Worm (Caenorhabditis elegans) whole organism, young adult: ENCODE results near the gene his-62.

ENCODE experiments used
- D2030.7 ChIP-seq: fragments of 200-800 bp; sonication (Bioruptor generic); IDR thresholded peaks from 2 replicates; pipeline ENCODE4 v1.3.6; 2022; ENCODE audit warnings: missing genetic modification reagents, missing genetic modification characterization, missing compliant biosample characterization
- F23B12.7 ChIP-seq: sonication (generic microtip); optimal IDR thresholded peaks from 2 replicates; lab custom pipeline; 2017; ENCODE audit warnings: missing genetic modification characterization, mild to moderate bottlenecking, missing compliant biosample characterization, antibody characterized with exemption, moderate library complexity; ENCODE audit not compliant: insufficient read depth
- F49E8.2 ChIP-seq: sonication (generic microtip); optimal IDR thresholded peaks from 3 replicates; lab custom pipeline; 2017; ENCODE audit warnings: missing genetic modification characterization, mild to moderate bottlenecking, missing compliant biosample characterization, antibody characterized with exemption, moderate library complexity; ENCODE audit not compliant: insufficient read depth
- T26A5.8 ChIP-seq: sonication (generic microtip); optimal IDR thresholded peaks from 2 replicates; lab custom pipeline; 2016; ENCODE audit warnings: missing genetic modification characterization, missing compliant biosample characterization
- Y79H2A.3 ChIP-seq: fragments of 200-800 bp; sonication (Bioruptor generic); conservative IDR thresholded peaks from 2 replicates; pipeline ENCODE4 v1.3.6; 2022; ENCODE audit warnings: missing genetic modification reagents, missing genetic modification characterization, missing compliant biosample characterization
- Y95B8A.8 ChIP-seq: fragments of 200-800 bp; sonication (Bioruptor generic); IDR thresholded peaks from 2 replicates; pipeline ENCODE4 v1.3.6; 2022; ENCODE audit warnings: missing genetic modification reagents, missing genetic modification characterization, missing compliant biosample characterization
- ama-1 ChIP-seq, 3 experiments: fragments of 150-350 bp in 1 of 3; sonication (generic microtip) in 2 of 3; optimal IDR thresholded peaks; 2 replicates each; lab custom pipeline; 2014 to 2018; ENCODE audit warnings: missing biosample characterization in 2 of 3, missing genetic modification characterization in 2 of 3, missing genetic modification reagents in 2 of 3
- aptf-2 ChIP-seq: fragments of 200-800 bp; sonication (Bioruptor generic); conservative IDR thresholded peaks from 2 replicates; pipeline ENCODE4 v1.3.6; 2022; ENCODE audit warnings: missing genetic modification reagents, missing genetic modification characterization, missing compliant biosample characterization
- atf-7 ChIP-seq: sonication (generic microtip); optimal IDR thresholded peaks from 2 replicates; lab custom pipeline; 2017; ENCODE audit warnings: mild to moderate bottlenecking, missing genetic modification characterization, missing compliant biosample characterization
- attf-5 ChIP-seq: fragments of 200-800 bp; sonication (Bioruptor generic); optimal IDR thresholded peaks from 2 replicates; lab custom pipeline; 2018; ENCODE audit warnings: mild to moderate bottlenecking, missing genetic modification characterization, missing compliant biosample characterization
- bed-1 ChIP-seq: fragments of 200-800 bp; sonication (Bioruptor generic); IDR thresholded peaks from 2 replicates; pipeline ENCODE4 v1.3.6; 2022; ENCODE audit warnings: missing genetic modification reagents, missing genetic modification characterization, missing compliant biosample characterization
- bed-2 ChIP-seq: fragments of 200-800 bp; sonication (Bioruptor generic); IDR thresholded peaks from 2 replicates; pipeline ENCODE4 v1.3.6; 2022; ENCODE audit warnings: missing genetic modification reagents, missing genetic modification characterization, missing compliant biosample characterization
- die-1 ChIP-seq: sonication (generic microtip); optimal IDR thresholded peaks from 2 replicates; lab custom pipeline; 2016; ENCODE audit warnings: missing genotype, mild to moderate bottlenecking, missing genetic modification characterization, missing compliant biosample characterization
- dox-1 ChIP-seq: fragments of 200-800 bp; sonication (Bioruptor generic); IDR thresholded peaks from 2 replicates; pipeline ENCODE4 v1.3.6; 2022; ENCODE audit warnings: missing genetic modification reagents, missing genetic modification characterization, missing compliant biosample characterization
- efl-1 ChIP-seq: fragments of 150-350 bp; optimal IDR thresholded peaks from 2 replicates; lab custom pipeline; 2014; ENCODE audit warnings: missing biosample characterization, missing genetic modification reagents, missing genetic modification characterization
- egl-44 ChIP-seq: fragments of 200-800 bp; sonication (Bioruptor generic); IDR thresholded peaks from 2 replicates; pipeline ENCODE4 v1.3.6; 2022; ENCODE audit warnings: missing genetic modification reagents, missing genetic modification characterization, missing compliant biosample characterization
- egrh-3 ChIP-seq: fragments of 200-800 bp; sonication (Bioruptor generic); IDR thresholded peaks from 2 replicates; pipeline ENCODE4 v1.3.6; 2022; ENCODE audit warnings: missing genetic modification reagents, missing genetic modification characterization, missing compliant biosample characterization
- gei-17 ChIP-seq: fragments of 200-800 bp; sonication (Bioruptor generic); optimal IDR thresholded peaks from 2 replicates; lab custom pipeline; 2018; ENCODE audit warnings: mild to moderate bottlenecking, missing genetic modification characterization, missing compliant biosample characterization
- let-526 ChIP-seq: fragments of 200-800 bp; sonication (Bioruptor generic); IDR thresholded peaks from 2 replicates; pipeline ENCODE4 v1.3.6; 2022; ENCODE audit warnings: missing genetic modification reagents, missing genetic modification characterization, missing compliant biosample characterization
- lin-35 ChIP-seq, 3 experiments: fragments of 150-350 bp in 2 of 3; sonication (generic microtip) in 1 of 3; optimal IDR thresholded peaks; 2 replicates each; lab custom pipeline; 2014 to 2018; ENCODE audit warnings: missing biosample characterization in 3 of 3, missing genetic modification characterization in 3 of 3, missing genetic modification reagents in 3 of 3
- lin-40 ChIP-seq: sonication (generic microtip); optimal IDR thresholded peaks from 2 replicates; lab custom pipeline; 2016; ENCODE audit warnings: missing genetic modification characterization, mild to moderate bottlenecking, missing compliant biosample characterization, missing genotype, missing genetic modification reagents
- lsy-27 ChIP-seq: sonication (generic microtip); optimal IDR thresholded peaks from 2 replicates; lab custom pipeline; 2017; ENCODE audit warnings: missing genetic modification characterization, mild to moderate bottlenecking, missing compliant biosample characterization, antibody characterized with exemption, missing genotype, borderline replicate concordance; ENCODE audit not compliant: insufficient read depth
- madf-6 ChIP-seq: fragments of 200-800 bp; sonication (Bioruptor generic); IDR thresholded peaks from 2 replicates; pipeline ENCODE4 v1.3.6; 2022; ENCODE audit warnings: missing genetic modification reagents, missing genetic modification characterization, missing compliant biosample characterization
- mel-28 ChIP-seq: sonication (generic microtip); optimal IDR thresholded peaks from 2 replicates; lab custom pipeline; 2016; ENCODE audit warnings: borderline replicate concordance, mild to moderate bottlenecking, missing genetic modification characterization, missing compliant biosample characterization
- mes-4 ChIP-seq: sonication (generic microtip); optimal IDR thresholded peaks from 2 replicates; lab custom pipeline; 2016; ENCODE audit warnings: missing genotype, missing genetic modification characterization, missing compliant biosample characterization
- nfya-1 ChIP-seq: sonication (generic microtip); optimal IDR thresholded peaks from 2 replicates; lab custom pipeline; 2017; ENCODE audit warnings: antibody characterized with exemption, missing compliant biosample characterization, missing genetic modification characterization, borderline replicate concordance; ENCODE audit not compliant: insufficient read depth
- nhr-90 ChIP-seq: sonication (generic microtip); optimal IDR thresholded peaks from 2 replicates; lab custom pipeline; 2016; ENCODE audit warnings: missing genotype, mild to moderate bottlenecking, missing genetic modification characterization, missing compliant biosample characterization
- repo-1 ChIP-seq: sonication (generic microtip); optimal IDR thresholded peaks from 2 replicates; lab custom pipeline; 2017; ENCODE audit warnings: mild to moderate bottlenecking, missing genetic modification characterization, missing compliant biosample characterization
- sea-2 ChIP-seq: fragments of 200-800 bp; sonication (Bioruptor generic); IDR thresholded peaks from 2 replicates; pipeline ENCODE4 v1.3.6; 2022; ENCODE audit warnings: missing genetic modification characterization, missing compliant biosample characterization
- sptf-2 ChIP-seq: fragments of 200-800 bp; sonication (Bioruptor generic); optimal IDR thresholded peaks from 2 replicates; lab custom pipeline; 2018; ENCODE audit warnings: mild to moderate bottlenecking, missing genetic modification characterization, missing compliant biosample characterization
- unc-62 ChIP-seq: fragments of 150-350 bp; optimal IDR thresholded peaks from 2 replicates; lab custom pipeline; 2014; ENCODE audit warnings: missing biosample characterization, missing genetic modification reagents, missing genetic modification characterization
- zfh-2 ChIP-seq: fragments of 200-800 bp; sonication (Bioruptor generic); conservative IDR thresholded peaks from 2 replicates; pipeline ENCODE4 v1.3.6; 2022; ENCODE audit warnings: missing genetic modification reagents, missing genetic modification characterization, missing compliant biosample characterization
- ztf-22 ChIP-seq: fragments of 200-800 bp; sonication (Bioruptor generic); optimal IDR thresholded peaks from 2 replicates; lab custom pipeline; 2018; ENCODE audit warnings: mild to moderate bottlenecking, missing genetic modification characterization, moderate library complexity, missing compliant biosample characterization
- ztf-26 ChIP-seq: sonication (generic microtip); optimal IDR thresholded peaks from 2 replicates; lab custom pipeline; 2017; ENCODE audit warnings: missing genetic modification characterization, missing compliant biosample characterization

Gene his-62

ce11 chrIV:7499302-7499701 lies 13.0 kb downstream of the his-62 start (continued):
- TF ChIP-seq mel-28 (tag; lab: Kevin White, UChicago) (no peak), nhr-90 (peak; percentile 47), lsy-27 (tag; lab: Kevin White, UChicago) (no peak), gei-17 (GFP tag; lab: Kevin White, UChicago) (no peak), sea-2 (GFP tag; lab: Robert Waterston, UW) (no peak), egl-44 (GFP tag; lab: Robert Waterston, UW) (no peak), attf-5 (GFP tag; lab: Kevin White, UChicago) (peak; percentile 20), ama-1 (optimal IDR thresholded peaks at IDR 0.05; lab: Kevin White, UChicago) (no peak), ama-1 (GFP tag; optimal IDR thresholded peaks at IDR 0.05; lab: Kevin White, UChicago) (no peak), die-1 (peak; percentile 68), bed-1 (GFP tag; lab: Robert Waterston, UW) (no peak), lin-40 (tag; lab: Kevin White, UChicago) (no peak), T26A5.8 (no peak), unc-62 (GFP tag; lab: Kevin White, UChicago) (no peak), dox-1 (GFP tag; lab: Robert Waterston, UW) (no peak), efl-1 (GFP tag; lab: Kevin White, UChicago) (no peak), bed-2 (GFP tag; lab: Robert Waterston, UW) (no peak)
- TF ChIP-seq, all 124 proteins: peak for 17

- no peak for TF ChIP-seq F23B12.7
- TF ChIP-seq mes-4, result no peak
- TF ChIP-seq egrh-3 (GFP tag; lab: Robert Waterston, UW), result no peak
- TF ChIP-seq, all 124 proteins: peak for 0
Measured at ce11 chrIV:7500924-7501323, 14.6 kb downstream of the his-62 start.

ce11 chrIV:7501337-7501736 lies 15.0 kb downstream of the his-62 start, which contains the start of gene F55G1.15:
Gene F55G1.15, minus strand, starts transcription at chrIV:7501437.
- no peak for TF ChIP-seq F49E8.2 (tag; lab: Kevin White, UChicago)
- no peak for TF ChIP-seq repo-1 (tag; lab: Kevin White, UChicago)
- no peak for TF ChIP-seq madf-6
- no peak for TF ChIP-seq zfh-2 (GFP tag; lab: Robert Waterston, UW)
- TF ChIP-seq lin-40 (tag; lab: Kevin White, UChicago), result no peak
- TF ChIP-seq ztf-22 (GFP tag; lab: Kevin White, UChicago), result no peak
- no peak for TF ChIP-seq ztf-26 (tag; lab: Kevin White, UChicago)
- TF ChIP-seq Y79H2A.3 (GFP tag; lab: Robert Waterston, UW), result no peak
- TF ChIP-seq atf-7 (tag; lab: Kevin White, UChicago), result no peak
- TF ChIP-seq let-526 (GFP tag; lab: Robert Waterston, UW), result no peak
- no peak for TF ChIP-seq aptf-2 (GFP tag; lab: Robert Waterston, UW)
- no peak for TF ChIP-seq sptf-2
- no peak for TF ChIP-seq nfya-1 (tag; lab: Kevin White, UChicago)

- TF ChIP-seq efl-1 (GFP tag; lab: Kevin White, UChicago) (no peak), D2030.7 (no peak), Y95B8A.8 (no peak), bed-1 (GFP tag; lab: Robert Waterston, UW) (no peak), lin-35 (GFP tag; optimal IDR thresholded peaks at IDR 0.05; lab: Kevin White, UChicago) (no peak)
Measured at ce11 chrIV:7503322-7503721, 17.0 kb downstream of the his-62 start, which contains the start of gene glt-6. Gene glt-6, plus strand, starts transcription at chrIV:7503622.
